Fruit fly (Drosophila melanogaster) whole organism, embryonic: ENCODE results near the gene unc-119.

ENCODE experiments used
- B-H1 ChIP-seq: fragments of 200-800 bp; sonication (Bioruptor generic); IDR thresholded peaks from 3 replicates; pipeline ENCODE4 v1.3.6; 2022; ENCODE audit warnings: missing biosample characterization, missing genetic modification characterization
- Bgb ChIP-seq: fragments of 200-800 bp; sonication (Bioruptor generic); IDR thresholded peaks from 2 replicates; pipeline ENCODE4 v1.3.6; 2022; ENCODE audit warnings: missing biosample characterization, missing genetic modification characterization; ENCODE audit not compliant: partially characterized antibody
- CG10147 ChIP-seq: fragments of 200-800 bp; sonication (Bioruptor generic); optimal IDR thresholded peaks from 2 replicates; lab custom pipeline; 2019; ENCODE audit warnings: missing biosample characterization, mild to moderate bottlenecking, missing genetic modification characterization, moderate library complexity
- CG10565 ChIP-seq: fragments of 200-800 bp; sonication (Bioruptor generic); optimal IDR thresholded peaks from 3 replicates; lab custom pipeline; 2016; ENCODE audit warnings: missing biosample characterization, mild to moderate bottlenecking, missing genetic modification characterization
- CG11504 ChIP-seq: fragments of 200-800 bp; sonication (Bioruptor generic); optimal IDR thresholded peaks from 3 replicates; lab custom pipeline; 2019; ENCODE audit warnings: missing biosample characterization, mild to moderate bottlenecking, missing genetic modification characterization, moderate library complexity
- CG11560 ChIP-seq: fragments of 200-800 bp; sonication (Bioruptor generic); IDR thresholded peaks from 3 replicates; pipeline ENCODE4 v1.3.6; 2022; ENCODE audit warnings: missing biosample characterization, missing genetic modification characterization
- CG13287 ChIP-seq: fragments of 200-800 bp; sonication (Bioruptor generic); IDR thresholded peaks from 2 replicates; pipeline ENCODE4 v1.3.6; 2022; ENCODE audit warnings: missing biosample characterization, missing genetic modification characterization; ENCODE audit not compliant: partially characterized antibody
- CG14667 ChIP-seq: fragments of 200-800 bp; sonication (Bioruptor generic); IDR thresholded peaks from 2 replicates; pipeline ENCODE4 v1.3.6; 2022; ENCODE audit warnings: missing biosample characterization, missing genetic modification characterization
- CG14860 ChIP-seq: fragments of 200-800 bp; sonication (Bioruptor generic); IDR thresholded peaks from 3 replicates; pipeline ENCODE4 v1.3.6; 2022; ENCODE audit warnings: missing biosample characterization, missing genetic modification characterization; ENCODE audit not compliant: partially characterized antibody
- CG1647 ChIP-seq: fragments of 200-800 bp; sonication (Bioruptor generic); optimal IDR thresholded peaks from 3 replicates; lab custom pipeline; 2016; ENCODE audit warnings: missing biosample characterization, missing genetic modification characterization
- CG17385 ChIP-seq: fragments of 200-800 bp; sonication (Bioruptor generic); optimal IDR thresholded peaks from 3 replicates; lab custom pipeline; 2018; ENCODE audit warnings: missing biosample characterization, mild to moderate bottlenecking, missing genetic modification characterization
- CG17612 ChIP-seq: fragments of 200-800 bp; sonication (Bioruptor generic); IDR thresholded peaks from 2 replicates; pipeline ENCODE4 v1.3.6; 2022; ENCODE audit warnings: missing biosample characterization, missing genetic modification characterization
- CG2116 ChIP-seq: fragments of 200-800 bp; sonication (Bioruptor generic); optimal IDR thresholded peaks from 3 replicates; lab custom pipeline; 2018; ENCODE audit warnings: missing biosample characterization, mild to moderate bottlenecking, missing genetic modification characterization
- CG2712 ChIP-seq: fragments of 200-800 bp; optimal IDR thresholded peaks from 3 replicates; lab custom pipeline; 2019; ENCODE audit warnings: missing biosample characterization, mild to moderate bottlenecking, missing genetic modification characterization, moderate library complexity
- CG30020 ChIP-seq: fragments of 200-800 bp; optimal IDR thresholded peaks from 2 replicates; lab custom pipeline; 2019; ENCODE audit warnings: missing biosample characterization, mild to moderate bottlenecking, missing genetic modification characterization, moderate library complexity
- CG32532 ChIP-seq: fragments of 200-800 bp; sonication (Bioruptor generic); IDR thresholded peaks from 2 replicates; pipeline ENCODE4 v1.3.6; 2022; ENCODE audit warnings: missing biosample characterization, missing genetic modification characterization
- CG4707 ChIP-seq: fragments of 200-800 bp; sonication (Bioruptor generic); optimal IDR thresholded peaks from 2 replicates; lab custom pipeline; 2018; ENCODE audit warnings: missing biosample characterization, mild to moderate bottlenecking, missing genetic modification characterization, moderate library complexity
- CG7271 ChIP-seq: fragments of 200-800 bp; sonication (Bioruptor generic); optimal IDR thresholded peaks from 2 replicates; lab custom pipeline; 2018; ENCODE audit warnings: missing biosample characterization, mild to moderate bottlenecking, missing genetic modification characterization, moderate library complexity
- CG7963 ChIP-seq: fragments of 200-800 bp; sonication (Bioruptor generic); IDR thresholded peaks from 3 replicates; pipeline ENCODE4 v1.3.6; 2022; ENCODE audit warnings: missing biosample characterization, missing genetic modification characterization; ENCODE audit not compliant: partially characterized antibody
- CG9437 ChIP-seq: fragments of 200-800 bp; sonication (Bioruptor generic); optimal IDR thresholded peaks from 2 replicates; lab custom pipeline; 2018; ENCODE audit warnings: missing biosample characterization, mild to moderate bottlenecking, missing genetic modification characterization
- CkIIα-i1 ChIP-seq: fragments of 200-800 bp; sonication (Bioruptor generic); IDR thresholded peaks from 2 replicates; pipeline ENCODE4 v1.3.6; 2022; ENCODE audit warnings: missing biosample characterization, missing genetic modification characterization
- CrebB ChIP-seq: fragments of 200-800 bp; sonication (Bioruptor generic); optimal IDR thresholded peaks from 3 replicates; lab custom pipeline; 2018; ENCODE audit warnings: missing biosample characterization, mild to moderate bottlenecking, missing genetic modification characterization
- Dip2 ChIP-seq: fragments of 200-800 bp; sonication (Bioruptor generic); IDR thresholded peaks from 2 replicates; pipeline ENCODE4 v1.3.6; 2022; ENCODE audit warnings: missing biosample characterization, missing genetic modification characterization
- H15 ChIP-seq: fragments of 200-800 bp; sonication (Bioruptor generic); IDR thresholded peaks from 3 replicates; pipeline ENCODE4 v1.3.6; 2022; ENCODE audit warnings: missing biosample characterization, missing genetic modification characterization
- HLHmδ ChIP-seq: fragments of 200-800 bp; sonication (Bioruptor generic); optimal IDR thresholded peaks from 2 replicates; lab custom pipeline; 2018; ENCODE audit warnings: missing biosample characterization, mild to moderate bottlenecking, missing genetic modification characterization, moderate library complexity
- Hsf ChIP-seq: fragments of 200-800 bp; sonication (Bioruptor generic); optimal IDR thresholded peaks from 3 replicates; lab custom pipeline; 2016; ENCODE audit warnings: missing biosample characterization, missing genetic modification characterization
- Max ChIP-seq: fragments of 200-800 bp; sonication (Bioruptor generic); optimal IDR thresholded peaks from 2 replicates; lab custom pipeline; 2016; ENCODE audit warnings: missing biosample characterization, mild to moderate bottlenecking, missing genetic modification characterization
- Med ChIP-seq: fragments of 200-800 bp; sonication (Bioruptor generic); peaks from one replicate; lab custom pipeline; 2016; ENCODE audit warnings: missing biosample characterization, missing genetic modification characterization, mild to moderate bottlenecking, inconsistent platforms, moderate library complexity
- NK7.1 ChIP-seq: fragments of 200-800 bp; sonication (Bioruptor generic); optimal IDR thresholded peaks from 3 replicates; lab custom pipeline; 2016; ENCODE audit warnings: missing biosample characterization, missing genetic modification characterization
- Poxn ChIP-seq: fragments of 200-800 bp; sonication (Bioruptor generic); IDR thresholded peaks from 2 replicates; pipeline ENCODE4 v1.3.6; 2022; ENCODE audit warnings: missing biosample characterization, missing genetic modification characterization
- Side ChIP-seq: fragments of 200-800 bp; sonication (Bioruptor generic); optimal IDR thresholded peaks from 2 replicates; lab custom pipeline; 2016; ENCODE audit warnings: missing biosample characterization, missing genetic modification characterization
- Sry-β ChIP-seq: fragments of 200-800 bp; sonication (Bioruptor generic); optimal IDR thresholded peaks from 2 replicates; lab custom pipeline; 2018; ENCODE audit warnings: missing biosample characterization, mild to moderate bottlenecking, missing genetic modification characterization, moderate library complexity
- Tbp ChIP-seq: fragments of >200 bp; optimal IDR thresholded peaks from 2 replicates; lab custom pipeline; 2018; ENCODE audit warnings: missing biosample characterization, missing genetic modification characterization
- btn ChIP-seq: fragments of 200-800 bp; sonication (Bioruptor generic); optimal IDR thresholded peaks from 2 replicates; lab custom pipeline; 2016; ENCODE audit warnings: missing biosample characterization, missing genetic modification characterization
- croc ChIP-seq: fragments of 200-800 bp; sonication (Bioruptor generic); conservative IDR thresholded peaks from 3 replicates; pipeline ENCODE4 v1.3.6; 2022; ENCODE audit warnings: missing biosample characterization, missing genetic modification characterization
- esg ChIP-seq: fragments of 200-800 bp; sonication (Bioruptor generic); conservative IDR thresholded peaks from 2 replicates; pipeline ENCODE4 v1.3.6; 2022; ENCODE audit warnings: missing biosample characterization, missing genetic modification characterization
- fru ChIP-seq: fragments of >200 bp; optimal IDR thresholded peaks from 2 replicates; lab custom pipeline; 2017
- gsb ChIP-seq: fragments of 200-800 bp; sonication (Bioruptor generic); IDR thresholded peaks from 2 replicates; pipeline ENCODE4 v1.3.6; 2022; ENCODE audit warnings: missing biosample characterization, missing genetic modification characterization
- hkb ChIP-seq, 2 experiments: fragments of 200-800 bp in 1 of 2; fragments of >200 bp in 1 of 2; sonication (Bioruptor generic) in 1 of 2; IDR thresholded peaks in 1 of 2; optimal IDR thresholded peaks in 1 of 2; 2 replicates each; pipeline versions ENCODE4 v1.3.6 to Lab custom; 2017 to 2022; ENCODE audit warnings: missing biosample characterization in 1 of 2, missing genetic modification characterization in 1 of 2
- lola ChIP-seq, 3 experiments: fragments of >200 bp in 2 of 3; fragments of 200-800 bp in 1 of 3; sonication (Bioruptor generic) in 1 of 3; optimal IDR thresholded peaks; 2 replicates each; lab custom pipeline; 2017 to 2019; ENCODE audit warnings: missing biosample characterization in 3 of 3, missing genetic modification characterization in 3 of 3, mild to moderate bottlenecking in 1 of 3, moderate library complexity in 1 of 3
- lov ChIP-seq, 2 experiments: fragments of 200-800 bp in 1 of 2; fragments of >200 bp in 1 of 2; sonication (Bioruptor generic) in 1 of 2; IDR thresholded peaks in 1 of 2; optimal IDR thresholded peaks in 1 of 2; 2 replicates in 1 of 2; 3 replicates in 1 of 2; pipeline versions ENCODE4 v1.3.6 to Lab custom; 2017 to 2022; ENCODE audit warnings: missing biosample characterization in 1 of 2, missing genetic modification characterization in 1 of 2
- ranshi ChIP-seq: fragments of 200-800 bp; sonication (Bioruptor generic); IDR thresholded peaks from 2 replicates; pipeline ENCODE4 v1.3.6; 2022; ENCODE audit warnings: missing biosample characterization, missing genetic modification characterization
- scrt ChIP-seq: fragments of 200-800 bp; sonication (Bioruptor generic); optimal IDR thresholded peaks from 2 replicates; lab custom pipeline; 2018; ENCODE audit warnings: missing biosample characterization, mild to moderate bottlenecking, missing genetic modification characterization, moderate library complexity
- shn ChIP-seq: fragments of 200-800 bp; sonication (Bioruptor generic); optimal IDR thresholded peaks from 3 replicates; lab custom pipeline; 2016; ENCODE audit warnings: missing biosample characterization, missing genetic modification characterization
- sim ChIP-seq: fragments of 200-800 bp; sonication (Bioruptor generic); IDR thresholded peaks from 2 replicates; pipeline ENCODE4 v1.3.6; 2022; ENCODE audit warnings: missing biosample characterization, missing genetic modification characterization
- sob ChIP-seq: fragments of 200-800 bp; sonication (Bioruptor generic); IDR thresholded peaks from 2 replicates; pipeline ENCODE4 v1.3.6; 2022; ENCODE audit warnings: missing biosample characterization, missing genetic modification characterization
- unpg ChIP-seq: fragments of 200-800 bp; sonication (Bioruptor generic); optimal IDR thresholded peaks from 3 replicates; lab custom pipeline; 2018; ENCODE audit warnings: missing biosample characterization, mild to moderate bottlenecking, missing genetic modification characterization, moderate library complexity

unc-119 gene

DNA sequence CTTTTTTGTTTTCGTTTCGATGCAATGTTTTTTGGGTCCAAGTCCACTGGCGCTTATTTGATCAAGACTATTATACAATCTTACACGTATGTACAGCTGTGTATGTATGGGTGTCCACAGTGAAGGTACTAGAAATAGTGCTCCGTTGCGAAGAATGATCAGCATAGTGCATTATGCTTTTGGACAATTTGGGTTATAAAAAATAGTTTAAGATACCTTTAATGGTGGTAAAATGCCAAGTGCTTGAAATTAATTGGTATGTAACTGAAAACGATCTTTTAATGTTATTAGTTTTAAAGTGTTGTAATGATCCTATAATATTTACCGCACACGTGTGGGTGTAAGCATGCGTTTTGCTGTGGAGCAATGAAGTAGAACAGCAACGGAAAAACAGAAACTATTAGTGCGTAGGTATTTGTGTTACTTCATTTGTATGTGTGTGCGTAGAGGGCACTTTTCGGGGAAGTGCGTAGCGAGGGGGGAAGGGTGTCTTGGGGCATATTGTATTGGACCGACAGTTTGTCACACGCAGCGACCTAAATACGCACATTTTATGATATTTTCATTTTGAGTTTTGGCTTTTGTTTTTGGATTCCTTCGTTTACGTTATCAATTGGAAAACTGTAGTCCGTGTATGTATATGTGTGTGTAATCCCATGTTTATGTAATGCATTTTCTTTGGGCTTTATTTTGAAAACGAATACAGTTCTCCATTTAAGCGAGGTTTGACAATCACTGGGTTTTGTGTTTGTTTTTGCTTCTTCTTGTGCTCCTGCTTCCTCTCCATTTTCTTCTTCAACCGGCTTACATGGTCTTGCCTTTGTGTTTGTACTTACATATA is 45.2 kb upstream of the unc-119 start (continued):
- TF ChIP-seq ranshi (GFP tag; lab: Robert Waterston, UW) (peak; percentile 76), Hsf (GFP tag; lab: Kevin White, UChicago) (peak; percentile 93), CG10565 (peak; percentile 67), unpg (GFP tag; lab: Kevin White, UChicago) (peak; percentile 95), CG1647 (peak; percentile 83), Sry-β (GFP tag; lab: Kevin White, UChicago) (peak; percentile 61), B-H1 (peak; percentile 72; the same call in 2 of the 3 replicates), CG11504 (tag; lab: Kevin White, UChicago) (peak; percentile 94), btn (GFP tag; lab: Kevin White, UChicago) (peak; percentile 89), gsb (GFP tag; lab: Robert Waterston, UW) (peak; percentile 52), CG4707 (GFP tag; lab: Kevin White, UChicago) (peak; percentile 88), CG2712 (tag; lab: Kevin White, UChicago) (peak; percentile 97), sim (peak; percentile 61; the same call in 1 of the 2 replicates), HLHmδ (GFP tag; lab: Kevin White, UChicago) (no peak), Bgb (GFP tag; lab: Robert Waterston, UW) (no peak), hkb (optimal IDR thresholded peaks at IDR 0.05; lab: Kevin White, UChicago) (no peak), hkb (GFP tag; IDR thresholded peaks at IDR 0.05; lab: Robert Waterston, UW) (peak; percentile 90), CG10147 (GFP tag; lab: Kevin White, UChicago) (peak; percentile 77), CG32532 (GFP tag; lab: Robert Waterston, UW) (peak; percentile 64; the same call in 1 of the 2 replicates), CG11560 (tag; lab: Robert Waterston, UW) (peak; percentile 60; the same call in 1 of the 3 replicates), CG30020 (peak; percentile 64), CG17385 (GFP tag; lab: Kevin White, UChicago) (peak; percentile 83), sob (peak; percentile 82), esg (GFP tag; lab: Robert Waterston, UW) (peak; percentile 79), Tbp (GFP tag; lab: Kevin White, UChicago) (no peak), shn (GFP tag; lab: Kevin White, UChicago) (peak; percentile 89), CG13287 (GFP tag; lab: Robert Waterston, UW) (no peak), CG7963 (GFP tag; lab: Robert Waterston, UW) (no peak), CG14667 (GFP tag; lab: Robert Waterston, UW) (peak; percentile 74), lola (GFP tag; optimal IDR thresholded peaks at IDR 0.05; lab: Kevin White, UChicago) (peak in 1 of 3 experiments; percentile 93), CG14860 (no peak), fru (lab: Kevin White, UChicago) (no peak), Dip2 (GFP tag; lab: Robert Waterston, UW) (no peak), Side (peak; percentile 90), Max (peak; percentile 90), H15 (GFP tag; lab: Robert Waterston, UW) (peak; percentile 83), CG17612 (GFP tag; lab: Robert Waterston, UW) (peak; percentile 73), CG2116 (GFP tag; lab: Kevin White, UChicago) (peak; percentile 65), CG9437 (GFP tag; lab: Kevin White, UChicago) (peak; percentile 86), CG7271 (tag; lab: Kevin White, UChicago) (peak; percentile 52), NK7.1 (peak; percentile 49), Med (GFP tag; lab: Kevin White, UChicago) (peak; percentile 96), lov (optimal IDR thresholded peaks at IDR 0.05; lab: Kevin White, UChicago) (no peak), lov (GFP tag; IDR thresholded peaks at IDR 0.05; lab: Robert Waterston, UW) (peak; percentile 75; the same call in 2 of the 3 replicates), croc (GFP tag; lab: Robert Waterston, UW) (peak; percentile 87), scrt (GFP tag; lab: Kevin White, UChicago) (peak; percentile 83), Poxn (GFP tag; lab: Robert Waterston, UW) (no peak), CkIIα-i1 (GFP tag; lab: Robert Waterston, UW) (peak; percentile 43; the same call in 1 of the 2 replicates), CrebB (peak; percentile 85)
